Worm (Caenorhabditis elegans): ENCODE results near the gene srx-3.

- no peak for TF ChIP-seq ets-4 (tag; optimal IDR thresholded peaks at IDR 0.05)
- TF ChIP-seq ama-1 (optimal IDR thresholded peaks at IDR 0.05), result no peak
Measured at ce11 chrV:9022078-9022477, 16.7 kb downstream of the srx-3 start, which contains the start of gene oac-41.

Measured in whole organism, late embryonic.